Worm (Caenorhabditis elegans) whole organism, early embryonic: Measurements from ENCODE around the gene F58G1.2.

Experiments used
- B0310.2 ChIP-seq: sonication (generic microtip); optimal IDR thresholded peaks from 2 replicates; lab custom pipeline; 2016; ENCODE audit warnings: mild to moderate bottlenecking, missing genetic modification characterization, missing compliant biosample characterization
- F13C5.2 ChIP-seq: sonication (generic microtip); optimal IDR thresholded peaks from 2 replicates; lab custom pipeline; 2017; ENCODE audit warnings: mild to moderate bottlenecking, missing genetic modification characterization, inconsistent platforms, missing compliant biosample characterization
- ama-1 ChIP-seq: fragments of 150-350 bp; optimal IDR thresholded peaks from 2 replicates; lab custom pipeline; 2014
- ceh-13 ChIP-seq: fragments of 200-800 bp; sonication (Bioruptor generic); optimal IDR thresholded peaks from 2 replicates; lab custom pipeline; 2018; ENCODE audit warnings: mild to moderate bottlenecking, missing genetic modification characterization, missing compliant biosample characterization
- ceh-36 ChIP-seq: sonication (generic microtip); optimal IDR thresholded peaks from 2 replicates; lab custom pipeline; 2016; ENCODE audit warnings: missing genetic modification characterization, inconsistent platforms, missing compliant biosample characterization
- flt-1 ChIP-seq: fragments of 200-800 bp; sonication (Bioruptor generic); IDR thresholded peaks from 2 replicates; pipeline ENCODE4 v1.3.6; 2022; ENCODE audit warnings: missing genetic modification characterization, missing compliant biosample characterization
- hmbx-1 ChIP-seq: sonication (generic microtip); optimal IDR thresholded peaks from 2 replicates; lab custom pipeline; 2016; ENCODE audit warnings: mild to moderate bottlenecking, missing genetic modification characterization, missing compliant biosample characterization
- hmg-4 ChIP-seq: fragments of 200-800 bp; sonication (Bioruptor generic); optimal IDR thresholded peaks from 2 replicates; lab custom pipeline; 2018; ENCODE audit warnings: mild to moderate bottlenecking, missing genetic modification characterization, missing compliant biosample characterization
- pes-1 ChIP-seq: fragments of 200-800 bp; sonication (Bioruptor generic); IDR thresholded peaks from 2 replicates; pipeline ENCODE4 v1.3.6; 2022; ENCODE audit warnings: missing genetic modification reagents, missing genetic modification characterization, missing compliant biosample characterization
- sea-1 ChIP-seq: fragments of 200-800 bp; sonication (Bioruptor generic); conservative IDR thresholded peaks from 2 replicates; pipeline ENCODE4 v1.3.6; 2022; ENCODE audit warnings: missing genetic modification characterization, missing compliant biosample characterization
- tra-4 ChIP-seq: sonication (generic microtip); optimal IDR thresholded peaks from 2 replicates; lab custom pipeline; 2017; ENCODE audit warnings: missing genetic modification characterization, missing compliant biosample characterization

DNA sequence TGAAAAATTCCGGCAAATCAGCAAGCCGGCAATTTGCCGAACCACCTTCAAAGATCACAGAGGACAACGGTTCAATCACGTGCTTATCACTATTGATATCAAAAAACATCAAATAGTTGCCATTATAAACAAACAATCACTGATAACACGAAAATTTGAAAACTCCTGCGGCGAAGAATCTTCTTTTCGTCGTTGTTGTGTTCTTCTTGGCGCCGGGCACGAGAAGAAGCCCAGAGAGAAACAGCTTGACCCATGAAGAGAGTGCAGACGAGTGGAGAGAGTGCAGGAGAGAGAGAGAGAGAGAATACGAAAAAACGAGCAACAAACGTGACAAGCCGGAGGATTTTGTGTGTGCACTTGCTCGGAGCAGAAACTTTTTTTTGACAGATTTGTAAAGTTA is 40.1 kb downstream of the F58G1.2 start:
- TF ChIP-seq pes-1 (GFP tag; lab: Robert Waterston, UW) (no peak), ama-1 (lab: Kevin White, UChicago) (no peak), F13C5.2 (tag; lab: Kevin White, UChicago) (no peak), flt-1 (GFP tag; lab: Robert Waterston, UW) (no peak), ceh-36 (tag; lab: Kevin White, UChicago) (no peak), hmg-4 (GFP tag; lab: Kevin White, UChicago) (no peak), B0310.2 (tag; lab: Kevin White, UChicago) (no peak), hmbx-1 (tag; lab: Kevin White, UChicago) (no peak), ceh-13 (GFP tag; lab: Kevin White, UChicago) (no peak), tra-4 (no peak), sea-1 (no peak)
